Worm (Caenorhabditis elegans) whole organism, L4/young adult: ENCODE measurements around the gene Y54F10BM.3.

Source experiments
- W03F9.2 ChIP-seq: fragments of 150-350 bp; optimal IDR thresholded peaks from 2 replicates; lab custom pipeline; 2014; ENCODE audit warnings: missing biosample characterization, missing genetic modification characterization
- dao-5 ChIP-seq: sonication (generic microtip); optimal IDR thresholded peaks from 2 replicates; lab custom pipeline; 2016; ENCODE audit warnings: missing genotype, missing genetic modification characterization, moderate library complexity, missing compliant biosample characterization
- him-1 ChIP-seq: sonication (generic microtip); optimal IDR thresholded peaks from 2 replicates; lab custom pipeline; 2016; ENCODE audit warnings: missing genotype, missing genetic modification reagents, missing genetic modification characterization, missing compliant biosample characterization

Gene Y54F10BM.3

DNA sequence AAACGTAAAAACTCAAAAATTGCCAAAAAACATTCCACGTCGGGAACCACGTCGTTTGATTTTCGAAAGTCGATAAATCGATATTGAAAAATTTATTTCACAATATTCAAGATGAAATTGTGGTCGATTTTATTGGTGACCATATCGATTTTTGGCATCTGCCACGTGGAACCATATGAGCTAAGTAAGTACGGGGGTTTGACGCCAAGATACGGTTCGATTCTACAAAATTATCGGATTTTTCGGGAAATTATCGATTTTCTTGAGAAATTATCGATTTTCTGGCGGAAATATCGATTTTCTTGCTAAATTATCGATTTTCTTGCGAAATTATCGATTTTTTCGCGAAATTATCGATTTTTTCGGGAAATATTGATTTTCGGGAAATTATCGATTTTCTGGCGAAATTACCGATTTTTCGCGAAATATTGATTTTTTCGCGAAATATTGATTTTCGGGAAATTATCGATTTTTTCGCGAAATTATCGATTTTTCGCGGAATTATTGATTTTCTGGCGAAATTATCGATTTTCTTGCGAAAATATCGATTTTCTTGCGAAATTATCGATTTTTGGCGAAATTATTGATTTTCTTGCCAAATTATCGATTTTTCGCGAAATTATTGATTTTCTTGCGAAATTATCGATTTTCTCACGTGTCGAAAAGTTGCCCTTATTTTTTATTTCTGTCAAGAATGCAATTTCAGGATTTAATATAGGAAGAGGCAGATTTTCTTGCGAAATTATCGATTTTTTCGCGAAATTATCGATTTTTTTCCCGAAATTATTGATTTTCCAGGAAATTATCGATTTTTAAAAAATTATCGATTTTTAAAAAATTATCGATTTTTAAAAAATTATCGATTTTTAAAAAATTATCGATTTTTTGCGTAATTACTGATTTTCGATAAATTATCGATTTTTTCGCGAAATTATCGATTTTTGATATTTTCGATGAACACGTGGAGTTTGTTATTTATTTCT, at the start of gene Y54F10BM.3:
TSS of gene Y54F10BM.3 (plus strand) at position 51 of the 983 bp plus-strand sequence.
- TF ChIP-seq W03F9.2 (tag; lab: Kevin White, UChicago) (no peak), dao-5 (tag; lab: Kevin White, UChicago) (no peak), him-1 (no peak)

DNA sequence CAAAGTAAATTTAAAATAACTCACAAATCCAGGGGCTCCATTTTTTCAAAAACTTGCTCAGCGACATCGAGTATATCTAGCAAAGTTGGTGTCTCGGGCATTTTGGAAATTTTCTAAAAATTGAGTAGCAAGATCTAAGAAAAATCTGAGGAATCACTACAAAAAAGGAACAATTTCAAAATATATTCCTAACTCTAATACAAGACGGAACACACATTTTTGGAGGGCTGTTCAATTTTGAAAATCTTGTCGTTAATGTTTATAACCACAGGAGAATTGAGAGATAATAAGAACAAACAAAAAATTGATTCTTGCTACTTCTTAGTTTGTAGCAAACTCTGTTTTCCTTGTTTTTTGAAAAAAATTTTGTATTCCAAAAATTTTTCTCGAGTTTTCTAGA, 49.5 kb upstream of the Y54F10BM.3 start, which contains the start of gene fbxa-47:
TSS of gene fbxa-47 (minus strand) at position 101 of the 400 bp plus-strand sequence.
- TF ChIP-seq W03F9.2 (tag; lab: Kevin White, UChicago): no peak
- TF ChIP-seq dao-5 (tag; lab: Kevin White, UChicago): no peak
- TF ChIP-seq him-1: no peak

DNA sequence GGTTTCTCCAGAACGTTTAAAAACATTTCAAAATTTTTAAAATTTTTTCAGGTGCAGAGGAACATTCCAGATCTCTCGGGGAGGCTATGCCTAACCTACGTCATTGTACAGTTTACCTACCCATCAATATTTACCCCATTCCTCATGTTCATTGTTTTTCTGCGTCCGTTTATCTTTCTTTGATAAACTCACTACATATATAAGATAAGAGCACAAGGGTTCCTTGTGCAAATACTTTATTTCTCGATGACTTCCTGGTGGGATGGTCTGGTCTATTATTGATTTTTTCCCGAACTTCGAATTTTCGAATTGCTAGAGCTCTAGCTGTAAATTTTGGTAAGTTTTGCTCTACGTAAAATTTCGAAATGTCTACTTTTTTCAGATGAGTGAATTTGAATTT, 48.4 kb upstream of the Y54F10BM.3 start:
- no peak for TF ChIP-seq dao-5 (tag; lab: Kevin White, UChicago)

DNA sequence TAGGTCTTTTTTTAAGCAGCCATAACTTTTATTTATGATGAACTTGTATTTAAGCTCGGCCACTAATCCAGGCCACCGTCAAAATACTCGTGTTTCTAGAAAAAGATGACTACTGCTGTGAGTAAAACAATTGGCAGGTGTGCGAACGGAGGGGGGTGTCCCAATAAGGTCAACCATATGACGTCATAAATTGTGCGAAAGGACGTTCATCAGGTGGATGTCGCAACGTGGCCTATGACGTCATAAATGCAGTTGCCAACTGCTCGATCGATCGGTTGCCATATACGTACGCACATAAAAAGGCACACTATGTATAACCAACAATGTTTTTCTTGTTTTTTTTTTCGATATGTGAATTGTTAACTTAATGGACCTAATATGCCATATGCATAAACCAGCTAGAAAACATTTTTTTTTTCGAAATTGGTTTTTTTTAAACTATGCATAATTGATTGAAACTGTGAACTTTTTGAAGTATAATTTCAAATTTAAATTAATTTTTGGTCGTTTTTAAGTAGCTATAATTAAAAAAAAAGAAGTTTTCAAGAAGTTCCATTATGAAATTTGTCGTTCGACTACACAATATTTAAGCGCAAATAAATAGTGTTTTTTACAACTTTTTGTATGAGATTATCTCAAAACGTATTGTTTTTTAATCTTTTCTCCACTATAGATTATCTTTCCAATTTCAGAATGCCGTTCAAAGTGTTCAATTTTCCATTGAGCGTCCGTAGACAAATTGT, 47.5 kb upstream of the Y54F10BM.3 start, which contains the start of gene C39B5.2:
TSS of gene C39B5.2 (plus strand) at position 693 of the 743 bp plus-strand sequence.
- TF ChIP-seq W03F9.2 (tag; lab: Kevin White, UChicago) (no peak), him-1 (no peak), dao-5 (tag; lab: Kevin White, UChicago) (no peak)

DNA sequence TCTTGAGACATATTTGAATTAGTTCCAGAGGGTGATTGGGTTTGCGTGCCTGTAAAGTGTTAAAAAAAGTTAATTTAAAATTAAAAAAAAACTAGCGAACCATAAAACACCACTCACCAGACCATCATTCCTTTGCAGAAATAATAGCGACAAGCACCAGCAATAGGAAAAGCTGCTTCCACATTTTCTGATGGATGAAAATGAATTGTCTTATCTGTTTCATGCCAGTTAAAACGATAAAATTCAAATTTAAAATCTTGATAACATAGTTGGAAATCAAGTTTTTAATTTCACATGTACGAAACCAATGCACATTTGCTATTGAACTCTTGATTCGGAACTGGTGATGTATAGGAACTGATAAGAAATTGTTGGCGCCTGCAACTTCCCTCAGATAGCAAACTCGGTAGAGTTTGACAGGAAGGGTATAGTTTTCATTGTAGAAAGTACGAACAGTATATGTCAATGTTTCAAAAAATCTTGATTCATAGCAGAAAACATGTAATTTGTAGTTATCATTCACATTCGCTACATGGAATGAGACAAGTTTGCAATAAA, 42.2 kb upstream of the Y54F10BM.3 start, which contains the start of gene C39B5.10:
TSS of gene C39B5.10 (minus strand) at position 51 of the 558 bp plus-strand sequence.
- TF ChIP-seq him-1 (no peak), W03F9.2 (tag; lab: Kevin White, UChicago) (no peak), dao-5 (tag; lab: Kevin White, UChicago) (no peak)

DNA sequence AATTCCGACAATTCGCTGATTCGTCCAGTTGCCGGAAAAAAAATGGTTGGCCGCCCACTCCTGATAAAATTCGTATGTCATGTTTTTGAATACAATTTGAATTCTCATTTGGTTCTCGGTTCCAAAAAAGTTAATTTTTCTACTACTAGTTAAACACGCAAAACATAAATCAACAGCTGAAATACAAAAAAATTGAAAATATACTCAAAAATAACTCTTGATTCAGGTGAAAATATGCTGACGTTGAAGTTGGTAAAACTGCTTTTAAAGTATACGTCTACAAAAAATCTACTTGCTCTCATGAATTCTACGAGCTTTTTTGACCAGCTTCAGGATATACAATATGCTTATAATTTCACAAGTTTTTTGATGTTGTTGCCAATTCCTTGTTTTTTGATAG, 41.4 kb upstream of the Y54F10BM.3 start, which contains the start of gene srz-56:
TSS of gene srz-56 (plus strand) at position 301 of the 400 bp plus-strand sequence.
- no peak for TF ChIP-seq W03F9.2 (tag; lab: Kevin White, UChicago)
- TF ChIP-seq him-1: no peak
- TF ChIP-seq dao-5 (tag; lab: Kevin White, UChicago): no peak

DNA sequence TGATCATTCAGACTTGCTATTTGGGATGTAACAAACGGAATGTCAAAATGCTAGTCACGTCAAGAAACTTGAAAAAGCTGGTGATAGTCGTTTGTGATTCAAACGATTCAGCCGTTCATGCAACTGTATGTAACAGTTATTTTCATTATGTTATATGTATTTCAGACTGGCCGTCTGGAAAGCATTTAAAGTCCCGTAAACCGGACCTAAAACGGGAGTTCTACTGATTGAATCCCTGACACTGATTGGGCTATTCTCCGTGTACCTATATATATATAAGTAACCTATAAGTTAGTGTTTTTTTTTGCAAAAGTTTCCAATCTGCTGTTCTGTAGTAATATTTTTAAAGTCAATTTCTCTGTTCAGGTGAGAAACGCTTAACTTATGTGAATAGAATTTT, 38.2 kb upstream of the Y54F10BM.3 start:
- no peak for TF ChIP-seq dao-5 (tag; lab: Kevin White, UChicago)
- TF ChIP-seq him-1: no peak
- TF ChIP-seq W03F9.2 (tag; lab: Kevin White, UChicago): no peak

DNA sequence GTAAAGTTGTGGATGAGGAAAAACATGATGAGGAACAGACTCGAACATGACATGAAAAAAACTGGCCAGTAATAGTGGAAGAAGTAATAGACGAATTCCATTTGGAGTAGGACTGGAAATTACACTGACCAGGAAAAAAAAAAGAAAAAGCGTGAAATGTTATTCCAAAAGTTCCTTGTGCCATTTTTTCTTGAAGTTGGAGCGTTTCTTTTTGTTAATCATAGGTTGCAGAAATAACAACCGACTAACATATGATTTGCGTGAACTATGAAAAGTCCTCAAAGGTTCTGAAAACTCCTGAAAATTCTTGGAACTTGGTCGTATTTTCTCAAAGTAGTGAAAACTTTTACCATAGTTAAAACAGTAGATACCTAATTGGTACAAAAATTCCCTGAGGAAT, 36.1 kb upstream of the Y54F10BM.3 start, which contains the start of gene srd-67:
TSS of gene srd-67 (minus strand) at position 101 of the 400 bp plus-strand sequence.
- TF ChIP-seq him-1: no peak
- TF ChIP-seq W03F9.2 (tag; lab: Kevin White, UChicago): no peak

DNA sequence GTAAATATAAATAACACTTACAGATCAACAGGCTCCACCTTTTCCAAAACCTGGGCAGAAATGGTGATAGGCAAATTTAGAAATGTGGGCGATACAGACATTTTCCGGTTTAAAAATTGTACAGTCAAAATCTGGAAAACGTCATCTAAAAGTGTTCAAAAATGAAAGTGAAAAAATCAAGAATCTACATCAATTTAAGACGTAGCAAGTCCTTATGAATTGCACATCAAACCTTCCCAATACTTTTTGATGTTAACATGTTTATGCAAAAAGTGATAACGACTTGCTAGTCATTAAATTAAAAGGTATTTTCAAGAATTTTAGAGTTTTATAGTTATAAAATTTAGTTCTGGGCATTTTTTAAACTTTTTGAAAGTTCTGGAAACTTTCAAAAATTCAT, 30.5 kb upstream of the Y54F10BM.3 start, which contains the start of gene fbxa-7:
TSS of gene fbxa-7 (minus strand) at position 101 of the 400 bp plus-strand sequence.
- TF ChIP-seq W03F9.2 (tag; lab: Kevin White, UChicago): no peak
- TF ChIP-seq dao-5 (tag; lab: Kevin White, UChicago): no peak
- TF ChIP-seq him-1: no peak

DNA sequence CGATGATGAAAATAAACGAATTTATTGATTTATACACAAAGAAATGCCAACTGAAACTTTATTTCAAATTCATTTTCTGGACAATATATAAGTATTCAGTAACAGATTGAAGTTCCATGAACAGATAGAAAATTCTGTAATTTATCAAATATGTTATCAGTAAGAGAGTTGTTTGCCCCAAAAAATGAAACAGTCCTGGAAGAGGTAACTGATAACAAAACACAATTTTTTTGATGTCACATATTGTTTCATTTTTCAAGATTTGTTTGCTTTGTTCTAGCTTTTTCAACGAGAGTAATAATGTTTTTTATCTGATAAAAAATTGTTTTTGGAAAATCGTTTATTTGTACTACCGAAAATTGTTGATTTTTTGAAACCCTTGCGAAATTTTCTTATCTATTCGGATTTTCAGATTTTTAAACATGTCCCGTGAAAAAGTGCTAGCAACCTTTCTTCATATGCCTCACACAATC, 28.8 kb upstream of the Y54F10BM.3 start, which contains the start of gene fbxa-73:
TSS of gene fbxa-73 (plus strand) at position 423 of the 473 bp plus-strand sequence.
- TF ChIP-seq him-1 (no peak), W03F9.2 (tag; lab: Kevin White, UChicago) (no peak), dao-5 (tag; lab: Kevin White, UChicago) (no peak)

DNA sequence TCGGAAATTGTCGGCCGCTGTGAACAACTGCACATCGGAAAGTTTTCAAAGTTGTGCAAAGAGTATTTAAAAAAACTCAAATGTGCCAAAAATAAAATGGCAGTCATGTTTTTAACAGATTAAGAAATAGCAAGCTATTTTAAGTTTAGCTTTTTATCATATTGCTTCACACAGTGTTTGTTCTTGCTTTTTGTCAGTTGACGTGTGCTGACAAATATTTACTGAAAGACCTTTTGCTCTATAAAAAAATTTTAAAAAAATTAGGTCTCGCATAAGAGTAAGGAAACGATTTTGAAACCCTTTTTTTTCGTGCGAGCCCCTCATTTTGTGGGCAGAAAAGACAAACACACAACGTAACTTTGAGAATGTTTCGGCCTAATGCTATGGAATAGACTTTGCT, 26.3 kb upstream of the Y54F10BM.3 start, which contains the start of gene fbxa-71:
TSS of gene fbxa-71 (plus strand) at position 301 of the 400 bp plus-strand sequence.
- TF ChIP-seq him-1 (no peak), dao-5 (tag; lab: Kevin White, UChicago) (no peak), W03F9.2 (tag; lab: Kevin White, UChicago) (no peak)

DNA sequence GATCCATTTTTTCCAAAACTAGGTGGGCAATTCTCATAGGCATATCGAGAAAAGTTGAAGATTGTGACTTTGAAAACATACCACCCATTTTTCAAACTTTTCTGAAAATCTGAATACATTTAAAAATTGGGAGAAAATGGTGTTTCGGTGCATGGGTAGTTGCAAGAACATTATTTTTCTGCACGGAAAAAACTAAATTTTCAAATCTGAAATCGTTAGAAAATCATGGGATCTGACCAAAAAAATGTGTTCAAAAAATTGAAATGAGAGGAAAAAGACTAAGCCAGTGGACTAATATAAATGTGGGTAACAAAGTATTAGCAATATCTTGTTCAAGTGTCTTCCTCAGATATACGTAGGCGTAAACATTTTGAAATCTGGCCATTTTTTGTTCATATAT, 23.0 kb upstream of the Y54F10BM.3 start, which contains the start of gene fbxa-43:
TSS of gene fbxa-43 (minus strand) at position 101 of the 400 bp plus-strand sequence.
- no peak for TF ChIP-seq W03F9.2 (tag; lab: Kevin White, UChicago)

DNA sequence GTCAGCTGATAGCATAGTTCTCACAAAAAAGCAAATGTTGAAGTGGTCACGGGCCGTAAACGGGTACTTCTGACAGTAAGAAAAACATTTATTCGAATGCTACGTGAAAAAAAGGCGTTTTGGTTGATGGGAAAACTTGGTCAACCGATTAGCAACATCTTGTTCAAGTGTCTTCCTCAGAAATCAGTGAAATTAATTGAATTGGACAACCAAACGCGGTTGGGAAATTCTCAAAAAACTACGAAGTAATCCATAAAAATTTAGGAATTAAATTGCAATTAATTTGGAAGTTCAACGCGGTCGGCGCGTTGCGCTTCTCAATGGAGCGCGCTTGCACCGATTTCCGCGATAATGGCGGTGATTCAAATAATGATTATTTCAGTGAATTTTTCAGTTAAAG, 22.5 kb upstream of the Y54F10BM.3 start:
- no peak for TF ChIP-seq dao-5 (tag; lab: Kevin White, UChicago)
- TF ChIP-seq W03F9.2 (tag; lab: Kevin White, UChicago): no peak
- no peak for TF ChIP-seq him-1
